Fruit fly (Drosophila melanogaster): ENCODE results near the gene RhoGAP71E.

Gene RhoGAP71E

DNA sequence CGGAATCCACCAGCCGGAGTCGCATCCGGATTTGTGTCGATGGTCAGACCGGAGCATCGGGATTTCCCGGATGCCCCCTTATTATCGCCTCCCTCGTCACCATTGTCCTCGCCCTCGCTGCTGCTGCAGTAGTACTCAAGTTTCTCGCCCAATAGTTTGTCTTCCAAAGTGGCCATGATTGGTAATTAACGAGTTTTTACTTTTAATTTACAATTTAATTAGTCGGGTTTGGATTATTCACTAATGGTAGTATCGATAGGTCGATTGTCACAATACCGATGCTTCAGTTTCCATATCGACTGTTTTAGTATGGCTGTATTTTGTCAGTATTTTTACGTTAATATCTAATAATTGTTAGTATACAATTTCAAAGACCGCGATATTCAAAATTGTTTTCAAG lies 21.4 kb downstream of the RhoGAP71E start, which contains the start of gene CG7650:
TSS of gene CG7650 (minus strand) at position 278 of the 400 bp plus-strand sequence.
- TF ChIP-seq usp (GFP tag; optimal IDR thresholded peaks at IDR 0.05) = no peak
- TF ChIP-seq CG8478 (optimal IDR thresholded peaks at IDR 0.05) = no peak
- TF ChIP-seq pan (optimal IDR thresholded peaks at IDR 0.05) = no peak
- no peak for TF ChIP-seq Dll (optimal IDR thresholded peaks at IDR 0.05)
- no peak for TF ChIP-seq psq (optimal IDR thresholded peaks at IDR 0.05)
- no peak for TF ChIP-seq EcR (GFP tag; optimal IDR thresholded peaks at IDR 0.05)

DNA sequence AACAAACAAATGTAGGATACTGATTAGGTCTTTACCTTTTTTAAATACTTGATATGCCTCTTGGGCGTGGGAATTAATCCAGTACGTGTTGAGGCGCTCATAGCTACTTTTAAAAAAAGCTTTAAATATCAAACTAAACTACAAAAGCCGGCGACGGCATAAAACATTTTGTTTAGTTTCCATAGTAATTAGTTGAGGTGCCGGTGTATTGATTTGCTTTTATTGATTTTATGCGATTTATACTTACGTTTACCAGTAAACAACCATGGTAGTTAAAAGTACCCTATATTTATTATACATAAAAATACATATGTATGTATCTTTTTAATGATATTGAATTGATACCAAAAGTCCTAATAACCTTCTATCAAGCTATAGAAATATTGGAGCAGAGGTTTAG lies 24.1 kb downstream of the RhoGAP71E start, which contains the start of gene CG13449:
TSS of gene CG13449 (minus strand) at position 101 of the 400 bp plus-strand sequence.
- TF ChIP-seq pan (optimal IDR thresholded peaks at IDR 0.05) (no peak), psq (optimal IDR thresholded peaks at IDR 0.05) (no peak), CG8478 (optimal IDR thresholded peaks at IDR 0.05) (no peak), usp (GFP tag; optimal IDR thresholded peaks at IDR 0.05) (no peak), EcR (GFP tag; optimal IDR thresholded peaks at IDR 0.05) (no peak), Dll (optimal IDR thresholded peaks at IDR 0.05) (no peak)

DNA sequence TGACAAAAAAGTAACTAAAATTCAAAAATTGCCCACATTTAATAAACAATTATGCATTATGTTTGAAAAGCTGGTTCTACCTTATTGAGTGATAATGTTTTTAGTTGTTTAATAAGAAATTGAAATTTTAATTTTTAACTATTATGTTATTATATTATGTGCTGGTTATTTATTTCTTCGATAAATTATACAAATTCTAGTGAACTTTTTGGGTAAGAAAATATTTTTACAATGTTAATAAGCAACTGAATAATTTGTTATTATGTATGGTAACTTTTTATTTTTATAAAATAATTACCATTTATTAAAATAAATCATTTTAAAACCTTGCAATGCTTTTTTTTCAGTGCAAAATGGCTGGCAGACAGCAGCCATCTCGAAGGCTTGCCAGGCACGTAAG lies 27.8 kb downstream of the RhoGAP71E start:
- TF ChIP-seq CG8478 (optimal IDR thresholded peaks at IDR 0.05) (no peak), Dll (optimal IDR thresholded peaks at IDR 0.05) (no peak), psq (optimal IDR thresholded peaks at IDR 0.05) (no peak), pan (optimal IDR thresholded peaks at IDR 0.05) (no peak), usp (GFP tag; optimal IDR thresholded peaks at IDR 0.05) (no peak), EcR (GFP tag; optimal IDR thresholded peaks at IDR 0.05) (no peak)

DNA sequence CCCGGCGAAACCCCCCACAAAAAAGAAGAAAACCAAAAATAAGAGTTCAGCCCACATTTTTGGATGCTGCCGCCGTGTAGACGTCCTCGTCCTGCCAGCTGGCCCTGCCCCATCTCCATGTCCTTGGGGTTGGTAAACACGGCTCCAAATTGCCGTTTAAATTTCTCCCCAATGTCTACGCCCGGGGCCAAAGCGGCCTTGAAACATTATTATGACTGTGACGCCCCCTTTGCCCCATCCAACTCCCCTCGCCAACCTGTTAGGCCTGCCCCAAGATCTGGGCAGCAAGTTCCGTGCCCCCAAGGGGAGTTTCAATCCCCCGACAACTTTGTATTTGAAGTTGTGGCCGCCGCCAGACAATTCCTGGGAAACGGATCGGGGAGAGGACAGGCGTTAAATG lies 28.2 kb downstream of the RhoGAP71E start:
- no peak for TF ChIP-seq usp (GFP tag; optimal IDR thresholded peaks at IDR 0.05)
- TF ChIP-seq psq (optimal IDR thresholded peaks at IDR 0.05) = no peak
- no peak for TF ChIP-seq Dll (optimal IDR thresholded peaks at IDR 0.05)

DNA sequence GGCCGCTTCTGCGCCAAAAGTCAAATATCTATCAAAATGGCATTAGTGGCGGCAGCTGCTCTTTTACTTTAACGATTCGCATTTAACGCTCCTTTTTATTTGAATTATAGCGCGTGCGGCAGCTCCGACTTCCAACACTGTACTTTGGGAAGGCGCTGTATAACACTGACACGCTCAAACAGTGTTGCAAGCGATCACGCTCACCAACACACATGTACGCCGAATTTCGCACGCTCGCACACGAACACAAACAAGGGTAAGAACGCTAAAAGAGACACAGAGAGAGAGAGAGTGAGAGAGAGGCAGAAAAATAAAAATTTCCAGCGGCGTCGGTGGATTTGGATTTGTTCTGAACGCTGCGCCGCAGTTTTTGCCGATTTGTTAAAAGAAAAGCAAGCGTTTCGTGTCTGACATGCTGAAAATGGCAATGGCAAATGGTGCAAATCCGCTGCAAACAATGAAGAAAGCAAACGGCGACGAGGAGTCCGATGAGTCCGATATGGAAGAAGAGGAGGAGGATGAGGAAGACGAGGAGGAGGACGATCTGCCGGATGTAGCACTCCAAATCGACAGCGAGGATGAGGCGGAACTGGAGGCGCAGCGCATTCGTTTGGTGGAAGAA lies 31.1 kb downstream of the RhoGAP71E start, which contains the start of gene Phs:
TSS of gene Phs (plus strand) at position 276 of the 622 bp plus-strand sequence.
- TF ChIP-seq EcR (GFP tag; optimal IDR thresholded peaks at IDR 0.05) = no peak
- peak; percentile 84 for TF ChIP-seq Dll (optimal IDR thresholded peaks at IDR 0.05)

DNA sequence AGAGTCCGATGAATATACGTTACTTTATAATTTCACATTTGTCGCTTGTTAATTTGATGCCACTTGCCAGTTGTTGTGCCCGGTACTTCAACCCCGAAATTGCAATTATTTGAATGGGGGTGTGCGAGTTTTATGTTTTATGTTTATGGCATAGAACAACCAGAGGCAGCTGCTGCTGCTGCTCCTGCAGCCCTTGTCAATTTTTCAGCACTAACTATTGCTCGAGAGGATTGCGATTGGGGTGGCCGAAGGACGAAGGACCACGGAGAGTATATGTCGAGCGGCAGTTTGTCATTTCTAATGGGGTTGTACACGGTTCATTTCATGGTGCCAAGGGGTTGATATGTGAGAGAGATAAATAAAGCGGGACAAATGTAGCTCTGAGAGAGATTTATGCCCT lies 35.4 kb downstream of the RhoGAP71E start:
- no peak for TF ChIP-seq EcR (GFP tag; optimal IDR thresholded peaks at IDR 0.05)
- TF ChIP-seq CG8478 (optimal IDR thresholded peaks at IDR 0.05) = no peak
- no peak for TF ChIP-seq Dll (optimal IDR thresholded peaks at IDR 0.05)
- no peak for TF ChIP-seq psq (optimal IDR thresholded peaks at IDR 0.05)
- TF ChIP-seq pan (optimal IDR thresholded peaks at IDR 0.05) = no peak

DNA sequence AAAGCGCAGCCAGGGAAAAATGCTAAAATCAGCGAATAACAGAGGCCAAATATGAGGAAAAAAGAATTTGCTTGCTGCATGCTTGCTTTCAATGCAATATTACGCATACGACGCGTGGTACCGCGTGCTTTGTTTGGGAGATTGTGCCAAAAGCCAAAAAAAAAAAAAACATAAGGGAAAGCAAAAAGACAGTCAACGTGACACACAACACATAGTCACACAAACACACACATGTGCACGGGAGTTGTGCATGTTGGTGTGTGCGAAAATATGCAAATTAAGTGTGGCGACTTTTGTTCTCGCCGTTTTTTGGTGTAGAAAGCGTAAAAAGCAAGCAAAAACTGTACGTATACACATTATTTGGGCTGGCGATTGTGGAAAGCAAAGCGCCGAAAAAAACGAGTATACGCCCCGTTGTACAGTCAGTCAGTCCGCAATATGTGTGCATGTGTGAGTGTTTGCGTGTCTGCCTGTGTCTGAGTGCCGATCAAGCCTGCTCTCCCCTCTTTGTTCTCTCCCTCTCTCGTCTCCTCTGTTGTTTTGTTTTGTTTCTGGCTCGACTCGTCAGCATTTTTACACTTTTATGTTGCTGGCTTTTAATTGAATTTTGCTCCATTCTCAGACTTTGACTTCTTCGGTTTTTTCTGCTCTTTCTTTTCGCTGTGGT lies 36.4 kb downstream of the RhoGAP71E start:
- TF ChIP-seq Dll (optimal IDR thresholded peaks at IDR 0.05) (no peak), CG8478 (optimal IDR thresholded peaks at IDR 0.05) (no peak), usp (GFP tag; optimal IDR thresholded peaks at IDR 0.05) (no peak), EcR (GFP tag; optimal IDR thresholded peaks at IDR 0.05) (no peak), psq (optimal IDR thresholded peaks at IDR 0.05) (no peak), pan (optimal IDR thresholded peaks at IDR 0.05) (no peak)

DNA sequence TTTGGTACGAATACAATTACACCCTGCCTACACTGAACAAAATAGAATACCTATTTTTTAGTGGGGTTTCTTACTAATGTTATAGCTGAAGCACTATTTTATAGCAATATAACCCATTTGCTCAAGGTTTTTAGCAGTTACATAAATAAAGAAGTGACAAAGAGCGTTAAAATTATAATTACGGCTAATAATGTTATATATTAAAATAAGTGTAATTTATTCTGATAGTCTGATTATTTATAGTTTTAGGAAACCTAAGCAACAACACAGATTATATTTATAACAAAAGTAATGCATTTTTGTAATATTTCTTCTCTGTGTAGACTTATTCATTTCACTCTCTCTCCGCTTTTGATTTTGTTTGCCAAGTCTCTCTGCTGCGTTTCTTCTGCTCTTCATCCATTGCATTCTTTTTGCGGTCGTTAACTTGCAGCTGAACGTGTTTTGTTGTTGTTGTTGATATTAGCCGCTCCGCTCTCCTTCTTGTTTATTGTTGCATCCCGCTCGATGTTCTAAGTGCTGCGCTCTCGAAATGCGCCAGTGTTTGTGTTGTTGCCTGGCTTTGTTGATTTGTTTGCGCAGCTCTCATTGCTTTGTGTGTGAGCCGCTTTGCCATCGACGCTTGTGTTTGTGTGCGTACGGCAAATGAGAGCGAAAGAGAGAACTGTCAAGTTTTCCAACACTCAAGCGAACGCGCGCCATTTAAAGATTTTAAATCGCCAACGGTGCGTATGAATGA lies 37.2 kb downstream of the RhoGAP71E start:
- TF ChIP-seq pan (optimal IDR thresholded peaks at IDR 0.05) (no peak), psq (optimal IDR thresholded peaks at IDR 0.05) (no peak), Dll (optimal IDR thresholded peaks at IDR 0.05) (no peak), EcR (GFP tag; optimal IDR thresholded peaks at IDR 0.05) (peak; percentile 43 to 81), CG8478 (optimal IDR thresholded peaks at IDR 0.05) (no peak)

DNA sequence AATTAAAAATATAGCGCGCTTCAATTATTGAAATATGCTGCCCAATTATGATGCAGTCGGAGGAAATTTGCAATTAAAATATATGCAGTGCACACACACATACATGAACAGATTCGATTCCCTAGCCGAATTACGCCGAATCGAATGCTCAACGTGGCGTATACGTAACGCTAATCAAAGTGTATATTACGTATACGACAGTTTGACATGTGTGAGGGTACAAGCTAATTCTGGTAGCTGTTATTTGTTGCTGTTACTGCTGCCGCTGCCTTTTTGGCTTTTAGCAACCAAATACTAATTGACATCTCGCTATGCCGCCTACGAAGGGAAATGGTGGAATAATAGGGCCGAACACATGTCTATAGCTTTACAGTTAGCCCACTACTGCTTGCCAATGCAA lies 38.6 kb downstream of the RhoGAP71E start:
- no peak for TF ChIP-seq usp (GFP tag; optimal IDR thresholded peaks at IDR 0.05)
- no peak for TF ChIP-seq pan (optimal IDR thresholded peaks at IDR 0.05)
- no peak for TF ChIP-seq Dll (optimal IDR thresholded peaks at IDR 0.05)
- TF ChIP-seq EcR (GFP tag; optimal IDR thresholded peaks at IDR 0.05) = no peak
- no peak for TF ChIP-seq CG8478 (optimal IDR thresholded peaks at IDR 0.05)
- TF ChIP-seq psq (optimal IDR thresholded peaks at IDR 0.05) = no peak

DNA sequence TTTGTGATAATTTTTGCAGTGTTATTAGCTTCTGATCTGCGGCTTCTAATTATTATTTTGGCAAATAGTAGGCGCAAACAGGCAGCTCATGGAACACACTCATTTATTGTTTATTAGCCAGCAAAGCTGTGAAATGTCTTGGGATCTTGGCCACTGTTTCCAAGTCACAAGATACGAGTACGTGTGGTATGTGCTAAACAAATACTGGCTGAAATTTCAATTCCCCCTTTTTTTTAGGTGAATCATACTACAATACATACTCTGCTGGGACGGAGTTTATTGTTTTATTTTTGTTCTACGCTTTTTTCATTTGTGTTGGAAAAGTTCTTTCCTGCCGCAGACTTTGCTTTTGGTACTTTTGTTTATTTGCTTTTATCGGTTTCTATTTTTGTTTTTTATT lies 42.4 kb downstream of the RhoGAP71E start:
- TF ChIP-seq Dll (optimal IDR thresholded peaks at IDR 0.05) (no peak), pan (optimal IDR thresholded peaks at IDR 0.05) (no peak), EcR (GFP tag; optimal IDR thresholded peaks at IDR 0.05) (no peak), CG8478 (optimal IDR thresholded peaks at IDR 0.05) (no peak), psq (optimal IDR thresholded peaks at IDR 0.05) (no peak), usp (GFP tag; optimal IDR thresholded peaks at IDR 0.05) (no peak)

DNA sequence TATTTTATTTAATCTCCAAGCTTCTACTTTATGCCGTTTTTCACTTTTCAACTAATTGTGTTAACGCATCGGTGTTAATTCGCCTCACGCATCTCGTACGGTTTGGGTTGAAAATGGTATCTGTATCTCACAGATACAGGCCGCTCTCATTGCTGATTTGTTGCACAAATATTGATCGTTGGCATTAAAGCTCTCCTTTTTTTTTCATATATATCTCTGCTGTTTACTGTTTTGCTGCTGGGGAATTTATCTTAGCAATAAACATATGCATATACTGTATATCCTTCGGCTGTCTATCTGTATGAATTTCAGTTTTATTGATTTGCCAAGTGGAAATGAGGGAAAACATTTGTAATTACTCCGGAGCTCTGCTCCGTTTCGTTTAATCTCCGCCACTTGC lies 44.0 kb downstream of the RhoGAP71E start:
- TF ChIP-seq psq (optimal IDR thresholded peaks at IDR 0.05) = no peak
- TF ChIP-seq Dll (optimal IDR thresholded peaks at IDR 0.05) = no peak
- TF ChIP-seq EcR (GFP tag; optimal IDR thresholded peaks at IDR 0.05) = no peak

DNA sequence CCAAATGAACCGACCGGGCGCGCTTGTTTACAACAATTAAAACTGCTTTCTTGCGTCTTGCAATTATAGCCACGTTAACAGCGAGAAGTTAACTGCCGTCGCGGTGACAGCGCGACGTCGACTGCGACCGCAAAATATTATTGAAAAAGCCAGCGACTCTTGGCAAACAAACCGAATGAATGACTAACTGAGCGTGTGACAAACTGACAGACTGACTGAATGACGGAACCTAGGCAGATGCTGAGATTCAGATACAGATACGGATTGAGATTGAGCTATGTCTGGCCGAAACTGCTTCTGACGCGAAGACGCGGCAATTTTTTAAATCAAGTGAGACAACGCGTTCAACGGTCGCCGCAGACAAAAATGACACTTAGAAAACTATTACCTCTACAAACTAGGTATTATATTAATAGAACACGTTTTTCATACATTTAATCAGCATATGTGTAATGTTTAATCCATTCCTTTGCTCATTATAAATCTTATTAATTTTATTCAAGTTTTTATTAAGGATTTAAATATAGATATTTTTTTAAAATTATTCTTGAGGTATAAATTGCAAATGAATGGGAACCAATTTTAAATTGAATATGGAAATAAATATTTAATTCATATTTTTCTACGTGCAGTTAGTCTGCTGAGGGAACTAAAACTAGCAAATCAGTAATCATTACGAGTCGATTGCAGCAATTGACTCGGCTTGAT lies 45.9 kb downstream of the RhoGAP71E start:
- TF ChIP-seq Dll (optimal IDR thresholded peaks at IDR 0.05) = no peak
- TF ChIP-seq EcR (GFP tag; optimal IDR thresholded peaks at IDR 0.05) = no peak
